Worm (Caenorhabditis elegans) whole organism, mixed stage, embryonic: ENCODE measurements around the gene tam-1.

Source experiments
- M03D4.4 ChIP-seq: sonication (generic microtip); optimal IDR thresholded peaks from 2 replicates; lab custom pipeline; 2017; ENCODE audit warnings: mild to moderate bottlenecking, missing genetic modification characterization, missing compliant biosample characterization
- ces-1 ChIP-seq: fragments of 150-350 bp; optimal IDR thresholded peaks from 2 replicates; lab custom pipeline; 2014; ENCODE audit warnings: missing biosample characterization, missing genetic modification reagents, missing genetic modification characterization
- cnd-1 ChIP-seq: fragments of 200-800 bp; sonication (Bioruptor generic); optimal IDR thresholded peaks from 2 replicates; lab custom pipeline; 2018; ENCODE audit warnings: mild to moderate bottlenecking, missing genetic modification characterization, missing compliant biosample characterization
- lsy-2 ChIP-seq: fragments of 150-350 bp; optimal IDR thresholded peaks from 2 replicates; lab custom pipeline; 2014; ENCODE audit warnings: missing biosample characterization, missing genetic modification characterization
- sem-2 ChIP-seq: fragments of 200-800 bp; sonication (Bioruptor generic); optimal IDR thresholded peaks from 2 replicates; lab custom pipeline; 2018; ENCODE audit warnings: mild to moderate bottlenecking, missing genetic modification characterization, missing compliant biosample characterization
- unc-39 ChIP-seq: fragments of 150-350 bp; optimal IDR thresholded peaks from 2 replicates; lab custom pipeline; 2014; ENCODE audit warnings: missing biosample characterization, missing genetic modification characterization
- unc-62 ChIP-seq: fragments of 150-350 bp; optimal IDR thresholded peaks from 2 replicates; lab custom pipeline; 2014; ENCODE audit warnings: missing biosample characterization, missing genetic modification reagents, missing genetic modification characterization
- ztf-11 ChIP-seq: fragments of 150-350 bp; optimal IDR thresholded peaks from 2 replicates; lab custom pipeline; 2014; ENCODE audit warnings: missing biosample characterization, missing genetic modification characterization

- no peak for TF ChIP-seq cnd-1 (tag; lab: Kevin White, UChicago)
- no peak for TF ChIP-seq unc-39 (tag; lab: Kevin White, UChicago)
- no peak for TF ChIP-seq lsy-2 (tag; lab: Kevin White, UChicago)
- TF ChIP-seq ztf-11 (tag; lab: Kevin White, UChicago): no peak
- no peak for TF ChIP-seq M03D4.4 (tag; lab: Kevin White, UChicago)
- TF ChIP-seq ces-1 (GFP tag; lab: Kevin White, UChicago): no peak
- TF ChIP-seq unc-62: no peak
- TF ChIP-seq sem-2 (GFP tag; lab: Kevin White, UChicago): no peak
These were observed 37.5 kb upstream of the tam-1 start, which contains the start of gene ugt-7 for ce11 chrV:5000406-5000805.
